Worm (Caenorhabditis elegans) whole organism, L2 larva: ENCODE data around the gene clec-262.

Source experiments
- C34F6.9 ChIP-seq: fragments of 150-350 bp; optimal IDR thresholded peaks from 2 replicates; lab custom pipeline; 2014; ENCODE audit warnings: missing biosample characterization, missing genetic modification characterization
- F13H6.1 ChIP-seq: sonication (generic microtip); optimal IDR thresholded peaks from 2 replicates; lab custom pipeline; 2016; ENCODE audit warnings: missing genetic modification characterization, missing compliant biosample characterization
- R02D3.7 ChIP-seq: fragments of 150-350 bp; optimal IDR thresholded peaks from 2 replicates; lab custom pipeline; 2014; ENCODE audit warnings: missing biosample characterization, missing genetic modification characterization
- Y55F3AM.14 ChIP-seq: fragments of 200-800 bp; sonication (Bioruptor generic); optimal IDR thresholded peaks from 2 replicates; lab custom pipeline; 2018; ENCODE audit warnings: mild to moderate bottlenecking, missing genetic modification characterization, missing compliant biosample characterization
- aly-2 ChIP-seq: fragments of 150-350 bp; optimal IDR thresholded peaks from 2 replicates; lab custom pipeline; 2014; ENCODE audit warnings: missing biosample characterization, missing genetic modification characterization
- blmp-1 ChIP-seq: sonication (generic microtip); optimal IDR thresholded peaks from 2 replicates; lab custom pipeline; 2017; ENCODE audit warnings: missing genetic modification characterization, mild to moderate bottlenecking, missing compliant biosample characterization, antibody characterized with exemption, moderate library complexity; ENCODE audit not compliant: insufficient read depth
- ceh-82 ChIP-seq: fragments of 150-350 bp; optimal IDR thresholded peaks from 2 replicates; lab custom pipeline; 2014; ENCODE audit warnings: missing biosample characterization, missing genetic modification characterization
- crh-2 ChIP-seq: sonication (generic microtip); optimal IDR thresholded peaks from 2 replicates; lab custom pipeline; 2017; ENCODE audit warnings: missing biosample characterization, missing genetic modification characterization
- elt-3 ChIP-seq: sonication (generic microtip); optimal IDR thresholded peaks from 2 replicates; lab custom pipeline; 2017; ENCODE audit warnings: missing biosample characterization, missing genetic modification characterization
- fos-1 ChIP-seq: fragments of 150-350 bp; optimal IDR thresholded peaks from 2 replicates; lab custom pipeline; 2014; ENCODE audit warnings: missing biosample characterization, missing genetic modification characterization
- gmeb-1 ChIP-seq: fragments of 150-350 bp; optimal IDR thresholded peaks from 2 replicates; lab custom pipeline; 2014; ENCODE audit warnings: missing biosample characterization, missing genetic modification characterization
- lin-11 ChIP-seq: fragments of 150-350 bp; sonication (generic microtip); optimal IDR thresholded peaks from 2 replicates; lab custom pipeline; 2014; ENCODE audit warnings: missing biosample characterization, missing genetic modification characterization, inconsistent platforms, mixed read lengths
- lin-13 ChIP-seq: fragments of 150-350 bp; optimal IDR thresholded peaks from 2 replicates; lab custom pipeline; 2014; ENCODE audit warnings: missing biosample characterization, missing genetic modification reagents, missing genetic modification characterization
- lin-39 ChIP-seq: fragments of 150-350 bp; optimal IDR thresholded peaks from 2 replicates; lab custom pipeline; 2014; ENCODE audit warnings: missing biosample characterization, missing genetic modification reagents, missing genetic modification characterization
- lsy-2 ChIP-seq, 2 experiments: fragments of 150-350 bp in 1 of 2; sonication (generic microtip) in 1 of 2; optimal IDR thresholded peaks; 2 replicates each; lab custom pipeline; 2014 to 2017; ENCODE audit warnings: missing biosample characterization in 2 of 2, missing genetic modification characterization in 2 of 2
- mbf-1 ChIP-seq: sonication (generic microtip); optimal IDR thresholded peaks from 2 replicates; lab custom pipeline; 2017; ENCODE audit warnings: missing biosample characterization, missing genetic modification characterization
- mdl-1 ChIP-seq, 2 experiments: fragments of 150-350 bp in 1 of 2; sonication (generic microtip) in 1 of 2; optimal IDR thresholded peaks; 2 replicates each; lab custom pipeline; 2017; ENCODE audit warnings: missing biosample characterization in 2 of 2, missing genetic modification characterization in 2 of 2
- nhr-237 ChIP-seq: fragments of 150-350 bp; optimal IDR thresholded peaks from 2 replicates; lab custom pipeline; 2014; ENCODE audit warnings: missing biosample characterization, missing genetic modification characterization
- nhr-25 ChIP-seq: fragments of 150-350 bp; sonication (generic microtip); optimal IDR thresholded peaks from 3 replicates; lab custom pipeline; 2014; ENCODE audit warnings: missing biosample characterization, missing genetic modification characterization
- nhr-6 ChIP-seq: fragments of 150-350 bp; optimal IDR thresholded peaks from 2 replicates; lab custom pipeline; 2014; ENCODE audit warnings: missing biosample characterization, missing genetic modification characterization
- peb-1 ChIP-seq: fragments of 150-350 bp; optimal IDR thresholded peaks from 2 replicates; lab custom pipeline; 2014; ENCODE audit warnings: missing biosample characterization, missing genetic modification characterization
- sem-4 ChIP-seq: fragments of 150-350 bp; optimal IDR thresholded peaks from 2 replicates; lab custom pipeline; 2014; ENCODE audit warnings: missing biosample characterization, missing genetic modification reagents, missing genetic modification characterization
- skn-1 ChIP-seq: sonication (generic microtip); optimal IDR thresholded peaks from 2 replicates; lab custom pipeline; 2017; ENCODE audit warnings: missing biosample characterization, missing genetic modification characterization
- snpc-4 ChIP-seq: fragments of 150-350 bp; optimal IDR thresholded peaks from 2 replicates; lab custom pipeline; 2014; ENCODE audit warnings: missing biosample characterization, missing genetic modification characterization
- unc-39 ChIP-seq: fragments of 150-350 bp; optimal IDR thresholded peaks from 2 replicates; lab custom pipeline; 2014; ENCODE audit warnings: missing biosample characterization, missing genetic modification characterization
- unc-55 ChIP-seq: fragments of 150-350 bp; sonication (generic microtip); optimal IDR thresholded peaks from 3 replicates; lab custom pipeline; 2014; ENCODE audit warnings: missing biosample characterization, missing genetic modification reagents, missing genetic modification characterization

clec-262 gene

DNA sequence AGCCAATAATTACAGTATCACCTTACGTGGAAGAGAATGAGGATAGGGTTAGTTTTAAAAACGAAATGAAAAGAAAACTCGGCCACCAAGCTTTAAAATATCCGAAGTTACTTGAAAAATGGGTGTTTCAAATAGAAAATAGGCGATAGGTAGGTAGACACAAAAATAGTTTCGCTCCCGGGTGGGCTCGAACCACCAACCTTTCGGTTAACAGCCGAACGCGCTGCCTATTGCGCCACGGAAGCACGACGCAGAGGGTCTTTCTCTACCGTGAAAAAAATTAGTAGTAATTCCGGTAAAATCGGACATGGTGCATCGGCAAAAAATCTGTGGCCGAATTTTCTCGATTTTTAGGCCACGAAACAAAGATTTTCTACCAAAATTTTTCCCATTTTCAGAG lies 36.0 kb downstream of the clec-262 start:
- TF ChIP-seq lin-39 (tag; lab: Kevin White, UChicago) (no peak), sem-4 (tag; lab: Kevin White, UChicago) (no peak), peb-1 (no peak), unc-55 (GFP tag; lab: Kevin White, UChicago) (no peak)
- TF ChIP-seq, all 48 proteins: peak for 0

DNA sequence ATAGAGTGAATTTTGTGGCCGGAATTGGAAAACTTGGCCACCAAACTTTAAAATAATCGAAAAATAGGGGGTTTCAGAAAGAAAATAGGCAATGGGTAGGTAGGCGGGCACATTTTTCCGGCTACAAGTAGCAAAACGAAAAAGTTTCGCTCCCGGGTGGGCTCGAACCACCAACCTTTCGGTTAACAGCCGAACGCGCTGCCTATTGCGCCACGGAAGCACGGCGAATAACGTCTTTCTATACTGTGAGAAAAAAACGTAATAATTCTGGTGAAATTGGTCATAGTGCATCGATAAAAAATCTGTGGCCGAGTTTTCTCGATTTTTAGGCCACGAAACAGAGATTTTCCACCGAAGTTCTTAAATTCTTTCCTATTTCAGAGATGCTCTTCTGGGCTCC lies 38.8 kb downstream of the clec-262 start:
- no peak for TF ChIP-seq lin-11
- no peak for TF ChIP-seq snpc-4
- TF ChIP-seq blmp-1 (tag; lab: Kevin White, UChicago) = no peak
- no peak for TF ChIP-seq unc-39

DNA sequence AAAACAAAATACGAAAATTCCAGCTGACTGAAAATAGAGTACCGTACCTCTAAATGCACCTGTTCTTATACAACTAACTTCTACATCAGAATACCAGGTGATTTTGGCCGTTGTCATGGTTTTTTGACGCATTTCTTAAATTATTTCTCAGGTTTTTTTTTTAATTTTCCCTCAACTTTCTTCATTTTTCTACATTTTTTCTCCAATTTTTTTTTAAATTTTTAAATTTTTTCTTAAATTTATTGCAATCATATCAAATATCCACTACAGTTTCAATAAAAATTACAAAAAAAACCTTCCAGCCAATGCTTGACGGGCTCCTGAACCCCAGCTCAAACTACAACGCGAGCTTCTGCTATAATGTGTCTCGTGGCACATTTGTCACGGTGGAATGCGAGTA lies 39.6 kb downstream of the clec-262 start, which contains the start of gene K02E2.1:
K02E2.1 (plus strand) TSS at position 301 of the 400 bp plus-strand sequence.
- no peak for TF ChIP-seq mbf-1 (tag; lab: Kevin White, UChicago)
- no peak for TF ChIP-seq aly-2 (tag; lab: Kevin White, UChicago)
- TF ChIP-seq unc-55 (GFP tag; lab: Kevin White, UChicago) = no peak
- TF ChIP-seq C34F6.9 = no peak
- TF ChIP-seq F13H6.1 (tag; lab: Kevin White, UChicago) = no peak
- TF ChIP-seq crh-2 (tag; lab: Kevin White, UChicago) = no peak
- no peak for TF ChIP-seq lin-11
- TF ChIP-seq nhr-237 (tag; lab: Kevin White, UChicago) = no peak
- TF ChIP-seq lin-13 (GFP tag; lab: Kevin White, UChicago) = no peak
- TF ChIP-seq nhr-25 = no peak
- no peak for TF ChIP-seq mdl-1 (tag; optimal IDR thresholded peaks at IDR 0.05; lab: Kevin White, UChicago)
- TF ChIP-seq ceh-82 (tag; lab: Kevin White, UChicago) = no peak

DNA sequence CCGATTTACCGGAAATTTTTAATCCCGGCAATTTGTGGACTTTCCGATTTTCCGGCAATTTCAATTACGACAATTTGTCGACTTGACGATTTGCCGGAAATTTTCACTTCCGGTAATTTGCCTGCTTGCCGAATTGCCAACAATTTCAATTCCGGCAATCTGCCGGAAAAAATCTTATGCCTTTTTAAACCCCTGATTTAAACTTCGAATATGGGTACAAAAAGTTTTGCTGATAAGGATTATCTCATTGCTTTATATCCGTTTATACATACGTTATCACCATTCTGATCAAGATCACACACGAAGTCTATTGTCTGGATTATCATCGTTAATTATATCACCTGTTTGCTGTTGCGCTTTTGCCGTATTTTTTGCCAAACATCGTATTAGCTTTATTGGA lies 44.9 kb downstream of the clec-262 start, which contains the start of gene grd-11:
grd-11 (plus strand) TSS at position 301 of the 400 bp plus-strand sequence.
- no peak for TF ChIP-seq sem-4 (tag; lab: Kevin White, UChicago)
- no peak for TF ChIP-seq C34F6.9
- no peak for TF ChIP-seq gmeb-1 (tag; lab: Kevin White, UChicago)
- TF ChIP-seq elt-3 = no peak
- no peak for TF ChIP-seq F13H6.1 (tag; lab: Kevin White, UChicago)
- TF ChIP-seq R02D3.7 (tag; lab: Kevin White, UChicago) = no peak
- TF ChIP-seq Y55F3AM.14 (GFP tag; lab: Kevin White, UChicago) = no peak
- TF ChIP-seq lsy-2 (tag; optimal IDR thresholded peaks at IDR 0.05; lab: Kevin White, UChicago) = no peak
- TF ChIP-seq skn-1 (tag; lab: Kevin White, UChicago) = no peak
- TF ChIP-seq fos-1 (tag; lab: Kevin White, UChicago) = no peak
- TF ChIP-seq nhr-237 (tag; lab: Kevin White, UChicago) = no peak
- no peak for TF ChIP-seq mdl-1 (tag; optimal IDR thresholded peaks at IDR 0.05; lab: Kevin White, UChicago)
- TF ChIP-seq nhr-6 = no peak
